Worm (Caenorhabditis elegans): Measurements from ENCODE around the gene papl-1.

- no peak for TF ChIP-seq ceh-79 (tag; optimal IDR thresholded peaks at IDR 0.05)
- TF ChIP-seq akir-1 (GFP tag; optimal IDR thresholded peaks at IDR 0.05): no peak
- TF ChIP-seq lag-1 (GFP tag; IDR thresholded peaks at IDR 0.05): no peak
- no peak for TF ChIP-seq F10E7.11 (tag; optimal IDR thresholded peaks at IDR 0.05)
- TF ChIP-seq pha-4 (tag; optimal IDR thresholded peaks at IDR 0.05): no peak
- no peak for TF ChIP-seq snpc-3.4 (tag; optimal IDR thresholded peaks at IDR 0.05)
- no peak for TF ChIP-seq snpc-4 (GFP tag; optimal IDR thresholded peaks at IDR 0.05)
- no peak for TF ChIP-seq snpc-4 (tag; optimal IDR thresholded peaks at IDR 0.05)
- no peak for TF ChIP-seq zim-3 (tag; optimal IDR thresholded peaks at IDR 0.05)
- TF ChIP-seq ztf-22 (GFP tag; optimal IDR thresholded peaks at IDR 0.05): no peak
Measured at ce11 chrV:12714120-12714519, 45.4 kb downstream of the papl-1 start, which contains the start of gene R11D1.4.

All from whole organism, young adult.